Fruit fly (Drosophila melanogaster) whole organism, embryonic: ENCODE data around the gene CG33093.

Source experiments
- Awh ChIP-seq: fragments of 200-800 bp; sonication (Bioruptor generic); IDR thresholded peaks from 2 replicates; pipeline ENCODE4, ENCODE4 v1.3.6; 2022; ENCODE audit warnings: missing biosample characterization, missing genetic modification characterization
- BtbVII ChIP-seq: fragments of 200-800 bp; sonication (Bioruptor generic); optimal IDR thresholded peaks from 3 replicates; lab custom pipeline; 2017; ENCODE audit warnings: missing biosample characterization, mild to moderate bottlenecking, missing genetic modification characterization
- CG10543 ChIP-seq: fragments of 200-800 bp; sonication (Bioruptor generic); optimal IDR thresholded peaks from 3 replicates; lab custom pipeline; 2017; ENCODE audit warnings: missing biosample characterization, mild to moderate bottlenecking, missing genetic modification characterization, moderate library complexity
- CG10565 ChIP-seq: fragments of 200-800 bp; sonication (Bioruptor generic); optimal IDR thresholded peaks from 3 replicates; lab custom pipeline; 2016; ENCODE audit warnings: missing biosample characterization, mild to moderate bottlenecking, missing genetic modification characterization
- CG11560 ChIP-seq: fragments of 200-800 bp; sonication (Bioruptor generic); IDR thresholded peaks from 3 replicates; pipeline ENCODE4 v1.3.6; 2022; ENCODE audit warnings: missing biosample characterization, missing genetic modification characterization
- CG11695 ChIP-seq: fragments of 200-800 bp; sonication (Bioruptor generic); IDR thresholded peaks from 3 replicates; pipeline ENCODE4 v1.3.6; 2022; ENCODE audit warnings: missing biosample characterization, missing genetic modification characterization
- CG13296 ChIP-seq: fragments of 200-800 bp; sonication (Bioruptor generic); optimal IDR thresholded peaks from 3 replicates; lab custom pipeline; 2018; ENCODE audit warnings: missing biosample characterization, mild to moderate bottlenecking, missing genetic modification characterization
- CG13775 ChIP-seq: fragments of 200-800 bp; sonication (Bioruptor generic); optimal IDR thresholded peaks from 3 replicates; lab custom pipeline; 2017; ENCODE audit warnings: missing biosample characterization, mild to moderate bottlenecking, missing genetic modification characterization
- CG14014 ChIP-seq: fragments of 200-800 bp; sonication (Bioruptor generic); IDR thresholded peaks from 2 replicates; pipeline ENCODE4 v1.3.6; 2022; ENCODE audit warnings: missing biosample characterization, missing genetic modification characterization
- CG16813 ChIP-seq: fragments of 200-800 bp; sonication (Bioruptor generic); IDR thresholded peaks from 3 replicates; pipeline ENCODE4 v1.3.6; 2022; ENCODE audit warnings: missing biosample characterization, missing genetic modification characterization; ENCODE audit not compliant: partially characterized antibody
- CG16815 ChIP-seq: fragments of 200-800 bp; sonication (Bioruptor generic); optimal IDR thresholded peaks from 3 replicates; lab custom pipeline; 2017; ENCODE audit warnings: missing biosample characterization, mild to moderate bottlenecking, missing genetic modification characterization
- CG17361 ChIP-seq: fragments of 200-800 bp; sonication (Bioruptor generic); IDR thresholded peaks from 3 replicates; pipeline ENCODE4 v1.3.6; 2022; ENCODE audit warnings: missing biosample characterization, missing genetic modification characterization
- CG18764 ChIP-seq: fragments of 200-800 bp; sonication (Bioruptor generic); optimal IDR thresholded peaks from 3 replicates; lab custom pipeline; 2016; ENCODE audit warnings: missing biosample characterization, missing genetic modification characterization
- CG2120 ChIP-seq: fragments of 200-800 bp; sonication (Bioruptor generic); optimal IDR thresholded peaks from 3 replicates; lab custom pipeline; 2016; ENCODE audit warnings: missing biosample characterization, missing genetic modification characterization
- CG2202 ChIP-seq: fragments of 200-800 bp; sonication (Bioruptor generic); optimal IDR thresholded peaks from 2 replicates; lab custom pipeline; 2018; ENCODE audit warnings: missing biosample characterization, mild to moderate bottlenecking, missing genetic modification characterization
- CG31365 ChIP-seq: fragments of 200-800 bp; sonication (Bioruptor generic); optimal IDR thresholded peaks from 2 replicates; lab custom pipeline; 2018; ENCODE audit warnings: missing biosample characterization, mild to moderate bottlenecking, missing genetic modification characterization
- CG31441 ChIP-seq: fragments of 200-800 bp; sonication (Bioruptor generic); IDR thresholded peaks from 2 replicates; pipeline ENCODE4 v1.3.6; 2022; ENCODE audit warnings: missing biosample characterization, missing genetic modification characterization
- CG3995 ChIP-seq: fragments of 200-800 bp; sonication (Bioruptor generic); optimal IDR thresholded peaks from 3 replicates; lab custom pipeline; 2016; ENCODE audit warnings: missing biosample characterization, missing genetic modification characterization
- CG4404 ChIP-seq: fragments of 200-800 bp; sonication (Bioruptor generic); IDR thresholded peaks from 2 replicates; pipeline ENCODE4 v1.3.6; 2022; ENCODE audit warnings: missing biosample characterization, missing genetic modification characterization
- CG4424 ChIP-seq: fragments of 200-800 bp; sonication (Bioruptor generic); optimal IDR thresholded peaks from 3 replicates; lab custom pipeline; 2016; ENCODE audit warnings: missing biosample characterization, missing genetic modification characterization
- CG4707 ChIP-seq: fragments of 200-800 bp; sonication (Bioruptor generic); optimal IDR thresholded peaks from 2 replicates; lab custom pipeline; 2018; ENCODE audit warnings: missing biosample characterization, mild to moderate bottlenecking, missing genetic modification characterization, moderate library complexity
- CG8290 ChIP-seq, 3 experiments: fragments of 200-800 bp; sonication (Bioruptor generic); optimal IDR thresholded peaks; 2 replicates each; lab custom pipeline; 2016 to 2019; ENCODE audit warnings: missing biosample characterization in 3 of 3, missing genetic modification characterization in 3 of 3, mild to moderate bottlenecking in 2 of 3, moderate library complexity in 1 of 3
- CG9932 ChIP-seq: fragments of 200-800 bp; sonication (Bioruptor generic); IDR thresholded peaks from 2 replicates; pipeline ENCODE4 v1.3.6; 2022; ENCODE audit warnings: missing biosample characterization, missing genetic modification characterization
- Camta ChIP-seq: fragments of 200-800 bp; sonication (Bioruptor generic); optimal IDR thresholded peaks from 2 replicates; lab custom pipeline; 2016; ENCODE audit warnings: missing biosample characterization, missing genetic modification characterization
- CkIIα-i1 ChIP-seq: fragments of 200-800 bp; sonication (Bioruptor generic); IDR thresholded peaks from 2 replicates; pipeline ENCODE4 v1.3.6; 2022; ENCODE audit warnings: missing biosample characterization, missing genetic modification characterization
- D19B ChIP-seq: fragments of 200-800 bp; sonication (Bioruptor generic); optimal IDR thresholded peaks from 2 replicates; lab custom pipeline; 2017; ENCODE audit warnings: missing biosample characterization, mild to moderate bottlenecking, missing genetic modification characterization
- Dip3 ChIP-seq: fragments of 200-800 bp; sonication (Bioruptor generic); optimal IDR thresholded peaks from 3 replicates; lab custom pipeline; 2016; ENCODE audit warnings: missing biosample characterization, missing genetic modification characterization
- GATAe ChIP-seq: fragments of 200-800 bp; sonication (Bioruptor generic); conservative IDR thresholded peaks from 2 replicates; pipeline ENCODE4 v1.3.6; 2022; ENCODE audit warnings: missing biosample characterization, missing genetic modification characterization
- Hey ChIP-seq: fragments of 200-800 bp; sonication (Bioruptor generic); optimal IDR thresholded peaks from 3 replicates; lab custom pipeline; 2018; ENCODE audit warnings: missing biosample characterization, mild to moderate bottlenecking, missing genetic modification characterization
- Oli ChIP-seq: fragments of 200-800 bp; sonication (Bioruptor generic); optimal IDR thresholded peaks from 2 replicates; lab custom pipeline; 2018; ENCODE audit warnings: missing biosample characterization, mild to moderate bottlenecking, missing genetic modification characterization, moderate library complexity
- Ptx1 ChIP-seq: fragments of 200-800 bp; sonication (Bioruptor generic); IDR thresholded peaks from 2 replicates; pipeline ENCODE4 v1.3.6; 2022; ENCODE audit warnings: missing biosample characterization, missing genetic modification characterization
- Side ChIP-seq: fragments of 200-800 bp; sonication (Bioruptor generic); optimal IDR thresholded peaks from 2 replicates; lab custom pipeline; 2016; ENCODE audit warnings: missing biosample characterization, missing genetic modification characterization
- al ChIP-seq: fragments of 200-800 bp; sonication (Bioruptor generic); IDR thresholded peaks from 2 replicates; pipeline ENCODE4 v1.3.6; 2022; ENCODE audit warnings: missing biosample characterization, missing genetic modification characterization
- br ChIP-seq: fragments of >200 bp; optimal IDR thresholded peaks from 2 replicates; lab custom pipeline; 2017
- chm ChIP-seq: fragments of 200-800 bp; sonication (Bioruptor generic); IDR thresholded peaks from 2 replicates; pipeline ENCODE4 v1.3.6; 2022; ENCODE audit warnings: missing biosample characterization, missing genetic modification characterization
- en ChIP-seq: fragments of 200-800 bp; sonication (Bioruptor generic); optimal IDR thresholded peaks from 2 replicates; lab custom pipeline; 2016; ENCODE audit warnings: missing biosample characterization, missing genetic modification characterization
- fd3F ChIP-seq: fragments of 200-800 bp; sonication (Bioruptor generic); optimal IDR thresholded peaks from 2 replicates; lab custom pipeline; 2018; ENCODE audit warnings: missing biosample characterization, mild to moderate bottlenecking, missing genetic modification characterization, moderate library complexity
- gsb-n ChIP-seq: fragments of 200-800 bp; sonication (Bioruptor generic); optimal IDR thresholded peaks from 3 replicates; lab custom pipeline; 2018; ENCODE audit warnings: missing biosample characterization, mild to moderate bottlenecking, missing genetic modification characterization
- hb ChIP-seq: fragments of 200-800 bp; sonication (Bioruptor generic); IDR thresholded peaks from 3 replicates; pipeline ENCODE4 v1.3.6; 2022; ENCODE audit warnings: missing biosample characterization, missing genetic modification characterization; ENCODE audit not compliant: partially characterized antibody
- ind ChIP-seq: fragments of 200-800 bp; sonication (Bioruptor generic); optimal IDR thresholded peaks from 3 replicates; lab custom pipeline; 2016; ENCODE audit warnings: missing biosample characterization, missing genetic modification characterization
- inv ChIP-seq: fragments of 200-800 bp; sonication (Bioruptor generic); IDR thresholded peaks from 2 replicates; pipeline ENCODE4 v1.3.6; 2022; ENCODE audit warnings: missing biosample characterization, missing genetic modification characterization; ENCODE audit not compliant: partially characterized antibody
- knrl ChIP-seq: fragments of 200-800 bp; sonication (Bioruptor generic); IDR thresholded peaks from 3 replicates; pipeline ENCODE4 v1.3.6; 2022; ENCODE audit warnings: missing biosample characterization, missing genetic modification characterization; ENCODE audit not compliant: partially characterized antibody
- lov ChIP-seq, 2 experiments: fragments of 200-800 bp in 1 of 2; fragments of >200 bp in 1 of 2; sonication (Bioruptor generic) in 1 of 2; IDR thresholded peaks in 1 of 2; optimal IDR thresholded peaks in 1 of 2; 2 replicates in 1 of 2; 3 replicates in 1 of 2; pipeline versions ENCODE4 v1.3.6 to Lab custom; 2017 to 2022; ENCODE audit warnings: missing biosample characterization in 1 of 2, missing genetic modification characterization in 1 of 2
- pros ChIP-seq: fragments of 200-800 bp; sonication (Bioruptor generic); optimal IDR thresholded peaks from 3 replicates; lab custom pipeline; 2019; ENCODE audit warnings: missing biosample characterization, mild to moderate bottlenecking, missing genetic modification characterization, moderate library complexity
- slbo ChIP-seq: fragments of 200-800 bp; sonication (Bioruptor generic); IDR thresholded peaks from 2 replicates; pipeline ENCODE4 v1.3.6; 2022; ENCODE audit warnings: missing biosample characterization, missing genetic modification characterization
- sna ChIP-seq: fragments of 200-800 bp; sonication (Bioruptor generic); IDR thresholded peaks from 2 replicates; pipeline ENCODE4 v1.3.6; 2022; ENCODE audit warnings: missing biosample characterization, missing genetic modification characterization; ENCODE audit not compliant: partially characterized antibody
- tap ChIP-seq: fragments of 200-800 bp; optimal IDR thresholded peaks from 3 replicates; lab custom pipeline; 2019; ENCODE audit warnings: missing biosample characterization, mild to moderate bottlenecking, missing genetic modification characterization, moderate library complexity
- ttk ChIP-seq: fragments of 200-800 bp; sonication (Bioruptor generic); IDR thresholded peaks from 2 replicates; pipeline ENCODE4 v2.1.2; 2022; ENCODE audit warnings: missing biosample characterization, missing genetic modification characterization
- tup ChIP-seq: fragments of 200-800 bp; sonication (Bioruptor generic); optimal IDR thresholded peaks from 2 replicates; lab custom pipeline; 2016; ENCODE audit warnings: missing biosample characterization, mild to moderate bottlenecking, missing genetic modification characterization, moderate library complexity
- tx ChIP-seq: fragments of 200-800 bp; sonication (Bioruptor generic); optimal IDR thresholded peaks from 2 replicates; lab custom pipeline; 2016; ENCODE audit warnings: missing biosample characterization, missing genetic modification characterization

Gene CG33093

DNA sequence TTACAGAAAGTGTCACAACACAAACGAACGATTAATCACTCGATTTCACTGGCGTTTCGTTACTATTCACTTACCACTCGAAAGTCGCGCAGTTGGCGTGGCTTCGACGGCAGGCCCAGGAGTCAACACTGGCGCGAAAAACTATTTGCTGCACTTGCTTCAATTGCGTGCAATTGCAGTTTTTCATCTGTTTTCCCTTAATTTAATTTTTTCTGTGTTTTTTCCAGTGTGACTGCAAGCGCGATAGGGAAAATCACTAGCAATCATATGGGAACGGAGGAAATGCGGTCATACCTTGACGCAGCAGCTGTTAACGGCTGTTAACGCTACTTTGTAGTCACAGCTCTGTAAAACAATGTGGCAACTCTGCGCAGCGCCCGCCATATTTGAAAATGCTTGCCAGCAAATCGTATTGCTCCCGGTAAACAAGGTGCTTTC, 15.9 kb upstream of the CG33093 start, which contains the start of gene AdipoR (continued):
- no peak for TF ChIP-seq CG4404 (GFP tag; lab: Robert Waterston, UW)
- TF ChIP-seq D19B (GFP tag; lab: Kevin White, UChicago), result no peak
- no peak for TF ChIP-seq tup (GFP tag; lab: Kevin White, UChicago)
- no peak for TF ChIP-seq GATAe
- no peak for TF ChIP-seq fd3F (GFP tag; lab: Kevin White, UChicago)
- TF ChIP-seq CkIIα-i1, result no peak
- TF ChIP-seq CG9932 (GFP tag; lab: Robert Waterston, UW), result peak; percentile 20; the same call in 1 of the 2 replicates
- no peak for TF ChIP-seq ttk (GFP tag; lab: Robert Waterston, UW)
- TF ChIP-seq CG31365, result no peak
- no peak for TF ChIP-seq CG17361 (GFP tag; lab: Robert Waterston, UW)
- TF ChIP-seq hb, result no peak
- TF ChIP-seq Hey (tag; lab: Kevin White, UChicago), result no peak
- 0 out of 2 replicates have a peak, but pooled peaks have one; percentile 29 for TF ChIP-seq sna
- no peak for TF ChIP-seq lov (optimal IDR thresholded peaks at IDR 0.05; lab: Kevin White, UChicago)
- TF ChIP-seq lov (GFP tag; IDR thresholded peaks at IDR 0.05; lab: Robert Waterston, UW), result no peak
- no peak for TF ChIP-seq CG14014 (GFP tag; lab: Robert Waterston, UW)
- peak; percentile 55 for TF ChIP-seq knrl (GFP tag; lab: Robert Waterston, UW)
- peak; percentile 19 for TF ChIP-seq Side (GFP tag; lab: Kevin White, UChicago)
- TF ChIP-seq CG10565 (GFP tag; lab: Kevin White, UChicago), result no peak
- no peak for TF ChIP-seq tx
- TF ChIP-seq inv (GFP tag; lab: Robert Waterston, UW), result no peak
- 0 out of 2 replicates have a peak, but pooled peaks have one; percentile 14 for TF ChIP-seq Ptx1 (GFP tag; lab: Robert Waterston, UW)
- TF ChIP-seq Camta (GFP tag; lab: Kevin White, UChicago), result no peak
- TF ChIP-seq BtbVII (GFP tag; lab: Kevin White, UChicago), result no peak
- TF ChIP-seq CG31441 (GFP tag; lab: Robert Waterston, UW), result peak; percentile 30; the same call in 1 of the 2 replicates
- TF ChIP-seq CG16813 (GFP tag; lab: Robert Waterston, UW), result no peak
- no peak for TF ChIP-seq CG4424 (GFP tag; lab: Kevin White, UChicago)
- TF ChIP-seq CG16815 (GFP tag; lab: Kevin White, UChicago), result no peak
- TF ChIP-seq Dip3, result no peak
- TF ChIP-seq tap (tag; lab: Kevin White, UChicago), result no peak
- no peak for TF ChIP-seq CG8290 (GFP tag; optimal IDR thresholded peaks at IDR 0.05; lab: Kevin White, UChicago)
- TF ChIP-seq CG8290 (tag; optimal IDR thresholded peaks at IDR 0.05; lab: Kevin White, UChicago), result peak in 1 of 2 experiments; percentile 64
- 0 out of 2 replicates have a peak, but pooled peaks have one; percentile 8 for TF ChIP-seq chm (GFP tag; lab: Robert Waterston, UW)
- no peak for TF ChIP-seq CG11560 (tag; lab: Robert Waterston, UW)
- TF ChIP-seq pros (GFP tag; lab: Kevin White, UChicago), result no peak
- TF ChIP-seq gsb-n (tag; lab: Kevin White, UChicago), result peak; percentile 25
- no peak for TF ChIP-seq ind (GFP tag; lab: Kevin White, UChicago)
- TF ChIP-seq en (GFP tag; lab: Kevin White, UChicago), result no peak
- TF ChIP-seq CG13296, result no peak
- no peak for TF ChIP-seq CG11695
- TF ChIP-seq CG18764 (GFP tag; lab: Kevin White, UChicago), result no peak
- no peak for TF ChIP-seq al (GFP tag; lab: Robert Waterston, UW)
- TF ChIP-seq CG2202 (tag; lab: Kevin White, UChicago), result no peak
- no peak for TF ChIP-seq br (lab: Kevin White, UChicago)
- peak; percentile 40 for TF ChIP-seq CG2120 (GFP tag; lab: Kevin White, UChicago)
- TF ChIP-seq CG3995 (GFP tag; lab: Kevin White, UChicago), result peak; percentile 88
- no peak for TF ChIP-seq Oli (tag; lab: Kevin White, UChicago)
- 0 out of 2 replicates have a peak, but pooled peaks have one; percentile 24 for TF ChIP-seq slbo (GFP tag; lab: Robert Waterston, UW)
- TF ChIP-seq Awh (GFP tag; lab: Robert Waterston, UW), result no peak
- TF ChIP-seq CG10543 (GFP tag; lab: Kevin White, UChicago), result peak; percentile 25
- peak; percentile 14 for TF ChIP-seq CG13775
- TF ChIP-seq CG4707, result no peak
